Worm (Caenorhabditis elegans) whole organism, L4/young adult: ENCODE data around the gene fbxc-49.

Experiments
- W03F9.2 ChIP-seq: fragments of 150-350 bp; optimal IDR thresholded peaks from 2 replicates; lab custom pipeline; 2014; ENCODE audit warnings: missing biosample characterization, missing genetic modification characterization
- dao-5 ChIP-seq: sonication (generic microtip); optimal IDR thresholded peaks from 2 replicates; lab custom pipeline; 2016; ENCODE audit warnings: missing genotype, missing genetic modification characterization, moderate library complexity, missing compliant biosample characterization
- him-1 ChIP-seq: sonication (generic microtip); optimal IDR thresholded peaks from 2 replicates; lab custom pipeline; 2016; ENCODE audit warnings: missing genotype, missing genetic modification reagents, missing genetic modification characterization, missing compliant biosample characterization

- TF ChIP-seq him-1 (tag; lab: Kevin White, UChicago) (no peak), dao-5 (tag; lab: Kevin White, UChicago) (no peak), W03F9.2 (tag; lab: Kevin White, UChicago) (no peak)
Measured at ce11 chrII:2116794-2117193, 32.9 kb downstream of the fbxc-49 start, which contains the start of gene srh-195.
